Worm (Caenorhabditis elegans): ENCODE measurements around the gene ZK1193.2.

Gene ZK1193.2

ce11 chrX:357792-358191 is 67.6 kb downstream of the ZK1193.2 start, which contains the start of gene C04E7.1:
Gene C04E7.1 (plus strand): TSS chrX:358092.
- no peak for TF ChIP-seq scrt-1 (GFP tag; IDR thresholded peaks at IDR 0.05)
- TF ChIP-seq tbx-37 (GFP tag; conservative IDR thresholded peaks at IDR 0.05) = no peak
- TF ChIP-seq flt-1 (GFP tag; IDR thresholded peaks at IDR 0.05) = no peak
- TF ChIP-seq B0310.2 (tag; optimal IDR thresholded peaks at IDR 0.05) = no peak
- TF ChIP-seq aly-1 (tag; optimal IDR thresholded peaks at IDR 0.05) = no peak
- TF ChIP-seq F13C5.2 (tag; optimal IDR thresholded peaks at IDR 0.05) = no peak
- TF ChIP-seq hnd-1 (tag; optimal IDR thresholded peaks at IDR 0.05) = no peak
- no peak for TF ChIP-seq ceh-13 (GFP tag; optimal IDR thresholded peaks at IDR 0.05)
- TF ChIP-seq pes-1 (GFP tag; IDR thresholded peaks at IDR 0.05) = no peak
- no peak for TF ChIP-seq ama-1 (optimal IDR thresholded peaks at IDR 0.05)
- no peak for TF ChIP-seq ceh-36 (tag; optimal IDR thresholded peaks at IDR 0.05)
- no peak for TF ChIP-seq ets-7 (tag; optimal IDR thresholded peaks at IDR 0.05)
- no peak for TF ChIP-seq tra-4 (tag; optimal IDR thresholded peaks at IDR 0.05)
- no peak for TF ChIP-seq hmg-4 (GFP tag; optimal IDR thresholded peaks at IDR 0.05)
